Worm (Caenorhabditis elegans): ENCODE measurements around the gene srbc-5.

ce11 chrV:3218604-3219003, 41.6 kb upstream of the srbc-5 start:
- no peak for TF ChIP-seq him-1 (tag; optimal IDR thresholded peaks at IDR 0.05)
- no peak for TF ChIP-seq dao-5 (tag; optimal IDR thresholded peaks at IDR 0.05)
- TF ChIP-seq W03F9.2 (tag; optimal IDR thresholded peaks at IDR 0.05): no peak
